In genomic region chrX:19744003-19744488, dm6 we compare ENCODE assay signal across 1 fruit fly cellular context.
A peak's percentile ranks its signal among the peaks of the same experiment; 100 is the strongest.
TF ChIP-seq lines count a peak whose summit lies in the region.

CG18809 (minus strand) TSS chrX:19744335.
COX6B (minus strand) TSS chrX:19744335.
CG33932 (plus strand) TSS chrX:19744431.
Rpp20 (plus strand) TSS chrX:19744431.

TF ChIP-seq in whole organism, embryonic, 481 proteins besides CTCF, POLR2A, EP300 and RAD21 (continued from another document and continues in another):
- TF ChIP-seq CG11247 (GFP tag; IDR thresholded peaks at IDR 0.05; lab: Robert Waterston, UW) (peak; percentile 67), Xbp1 (GFP tag; optimal IDR thresholded peaks at IDR 0.05; lab: Kevin White, UChicago) (peak; percentile 74), CG34422 (GFP tag; IDR thresholded peaks at IDR 0.05; lab: Robert Waterston, UW) (peak; percentile 80), shn (GFP tag; optimal IDR thresholded peaks at IDR 0.05; lab: Kevin White, UChicago) (peak; percentile 67), mld (GFP tag; IDR thresholded peaks at IDR 0.05; lab: Robert Waterston, UW; ENCODE audit: partially characterized antibody) (peak; percentile 90), peb (GFP tag; IDR thresholded peaks at IDR 0.05; lab: Robert Waterston, UW) (no peak), CG14965 (GFP tag; optimal IDR thresholded peaks at IDR 0.05; lab: Kevin White, UChicago; ENCODE audit: borderline replicate concordance) (no peak), CG15479 (GFP tag; optimal IDR thresholded peaks at IDR 0.05; lab: Kevin White, UChicago) (peak; percentile 39), CG13894 (tag; optimal IDR thresholded peaks at IDR 0.05; lab: Kevin White, UChicago) (peak; percentile 81), CG1792 (GFP tag; optimal IDR thresholded peaks at IDR 0.05; lab: Kevin White, UChicago) (peak; percentile 64), nom (GFP tag; optimal IDR thresholded peaks at IDR 0.05; lab: Kevin White, UChicago) (peak; percentile 42), dysf (GFP tag; IDR thresholded peaks at IDR 0.05; lab: Robert Waterston, UW) (peak; percentile 69; the same call in 2 of the 3 replicates), CG32772 (GFP tag; IDR thresholded peaks at IDR 0.05; lab: Robert Waterston, UW) (peak; percentile 38; the same call in 1 of the 2 replicates), caup (GFP tag; optimal IDR thresholded peaks at IDR 0.05; lab: Kevin White, UChicago; ENCODE audit: severe bottlenecking) (peak; percentile 83), lbe (GFP tag; optimal IDR thresholded peaks at IDR 0.05; lab: Kevin White, UChicago) (peak; percentile 68), CG2875 (GFP tag; optimal IDR thresholded peaks at IDR 0.05; lab: Kevin White, UChicago) (no peak), CkIIα-i1 (GFP tag; IDR thresholded peaks at IDR 0.05; lab: Robert Waterston, UW) (no peak), zen2 (GFP tag; IDR thresholded peaks at IDR 0.05; lab: Robert Waterston, UW; ENCODE audit: partially characterized antibody) (peak; percentile 90), knrl (GFP tag; IDR thresholded peaks at IDR 0.05; lab: Robert Waterston, UW; ENCODE audit: partially characterized antibody) (peak; percentile 96), Side (GFP tag; optimal IDR thresholded peaks at IDR 0.05; lab: Kevin White, UChicago) (peak; percentile 70), Deaf1 (tag; optimal IDR thresholded peaks at IDR 0.05; lab: Kevin White, UChicago) (peak; percentile 59), CG17802 (tag; optimal IDR thresholded peaks at IDR 0.05; lab: Kevin White, UChicago) (peak; percentile 7), B-H1 (GFP tag; IDR thresholded peaks at IDR 0.05; lab: Robert Waterston, UW) (no peak), dm (GFP tag; optimal IDR thresholded peaks at IDR 0.05; lab: Kevin White, UChicago) (peak; percentile 83), crol (GFP tag; IDR thresholded peaks at IDR 0.05; lab: Robert Waterston, UW) (no peak), Ets65A (GFP tag; lab: Kevin White, UChicago) (peak; percentile 98), fd3F (GFP tag; optimal IDR thresholded peaks at IDR 0.05; lab: Kevin White, UChicago) (no peak), ase (GFP tag; IDR thresholded peaks at IDR 0.05; lab: Robert Waterston, UW) (no peak), GATAe (GFP tag; conservative IDR thresholded peaks at IDR 0.05; lab: Robert Waterston, UW) (no peak), Mes4 (GFP tag; optimal IDR thresholded peaks at IDR 0.05; lab: Kevin White, UChicago) (peak; percentile 34), CG2120 (GFP tag; optimal IDR thresholded peaks at IDR 0.05; lab: Kevin White, UChicago) (peak; percentile 82), ewg (GFP tag; optimal IDR thresholded peaks at IDR 0.05; lab: Kevin White, UChicago) (peak; percentile 79), PHDP (tag; optimal IDR thresholded peaks at IDR 0.05; lab: Kevin White, UChicago) (peak; percentile 45), Med (GFP tag; lab: Kevin White, UChicago) (peak; percentile 96), tup (GFP tag; optimal IDR thresholded peaks at IDR 0.05; lab: Kevin White, UChicago) (no peak), pum (GFP tag; optimal IDR thresholded peaks at IDR 0.05; lab: Kevin White, UChicago) (peak; percentile 62), Ravus (GFP tag; IDR thresholded peaks at IDR 0.05; lab: Robert Waterston, UW) (no peak), sd (tag; optimal IDR thresholded peaks at IDR 0.05; lab: Kevin White, UChicago) (peak; percentile 73), CG12219 (GFP tag; optimal IDR thresholded peaks at IDR 0.05; lab: Kevin White, UChicago) (peak; percentile 38), az2 (GFP tag; optimal IDR thresholded peaks at IDR 0.05; lab: Kevin White, UChicago) (peak; percentile 32), CG10462 (GFP tag; optimal IDR thresholded peaks at IDR 0.05; lab: Kevin White, UChicago) (peak; percentile 9), CG6854 (GFP tag; optimal IDR thresholded peaks at IDR 0.05; lab: Kevin White, UChicago) (no peak), NC2β (GFP tag; optimal IDR thresholded peaks at IDR 0.05; lab: Kevin White, UChicago) (peak; percentile 86), Lhr (GFP tag; optimal IDR thresholded peaks at IDR 0.05; lab: Kevin White, UChicago) (peak; percentile 74), aop (GFP tag; IDR thresholded peaks at IDR 0.05; lab: Robert Waterston, UW) (peak; percentile 50; the same call in 1 of the 2 replicates), ara (GFP tag; IDR thresholded peaks at IDR 0.05; lab: Robert Waterston, UW) (peak; percentile 65; the same call in 1 of the 2 replicates), Doc2 (GFP tag; IDR thresholded peaks at IDR 0.05; lab: Robert Waterston, UW) (no peak), CG17612 (GFP tag; IDR thresholded peaks at IDR 0.05; lab: Robert Waterston, UW) (peak; percentile 20; the same call in 1 of the 2 replicates), pb (GFP tag; optimal IDR thresholded peaks at IDR 0.05; lab: Kevin White, UChicago) (peak; percentile 28), CG12071 (GFP tag; optimal IDR thresholded peaks at IDR 0.05; lab: Kevin White, UChicago) (no peak), dimm (GFP tag; IDR thresholded peaks at IDR 0.05; lab: Robert Waterston, UW) (no peak), ro (GFP tag; IDR thresholded peaks at IDR 0.05; lab: Robert Waterston, UW) (no peak), CG12942 (GFP tag; optimal IDR thresholded peaks at IDR 0.05; lab: Kevin White, UChicago) (peak; percentile 68), oc (tag; optimal IDR thresholded peaks at IDR 0.05; lab: Kevin White, UChicago) (no peak), CG5245 (GFP tag; optimal IDR thresholded peaks at IDR 0.05; lab: Kevin White, UChicago) (no peak), CG18011 (GFP tag; optimal IDR thresholded peaks at IDR 0.05; lab: Kevin White, UChicago) (peak; percentile 17), CG1647 (GFP tag; optimal IDR thresholded peaks at IDR 0.05; lab: Kevin White, UChicago) (peak; percentile 63), Trl (optimal IDR thresholded peaks at IDR 0.05; lab: Kevin White, UChicago) (no peak), Trl (GFP tag; optimal IDR thresholded peaks at IDR 0.05; lab: Kevin White, UChicago) (peak; percentile 83), Abd-B (GFP tag; optimal IDR thresholded peaks at IDR 0.05; lab: Kevin White, UChicago) (no peak), zfh1 (GFP tag; IDR thresholded peaks at IDR 0.05; lab: Robert Waterston, UW) (peak; percentile 66; the same call in 2 of the 3 replicates), schlank (tag; optimal IDR thresholded peaks at IDR 0.05; lab: Kevin White, UChicago) (peak; percentile 51), CG2129 (GFP tag; IDR thresholded peaks at IDR 0.05; lab: Robert Waterston, UW; ENCODE audit: partially characterized antibody) (peak; percentile 84), NfI (GFP tag; optimal IDR thresholded peaks at IDR 0.05; lab: Kevin White, UChicago) (peak; percentile 68), nerfin-2 (GFP tag; IDR thresholded peaks at IDR 0.05; lab: Robert Waterston, UW; ENCODE audit: partially characterized antibody) (peak; percentile 90), CG15073 (GFP tag; optimal IDR thresholded peaks at IDR 0.05; lab: Kevin White, UChicago) (no peak), nerfin-1 (tag; optimal IDR thresholded peaks at IDR 0.05; lab: Kevin White, UChicago) (peak; percentile 65), Sry-β (GFP tag; optimal IDR thresholded peaks at IDR 0.05; lab: Kevin White, UChicago) (peak; percentile 13), CG30403 (GFP tag; optimal IDR thresholded peaks at IDR 0.05; lab: Kevin White, UChicago) (peak; percentile 61), CG15514 (GFP tag; optimal IDR thresholded peaks at IDR 0.05; lab: Kevin White, UChicago) (peak; percentile 89), sc (optimal IDR thresholded peaks at IDR 0.05; lab: Kevin White, UChicago) (no peak), sc (GFP tag; optimal IDR thresholded peaks at IDR 0.05; lab: Kevin White, UChicago) (no peak), HmgZ (tag; optimal IDR thresholded peaks at IDR 0.05; lab: Kevin White, UChicago) (peak; percentile 91), nau (GFP tag; optimal IDR thresholded peaks at IDR 0.05; lab: Kevin White, UChicago) (no peak), CG6254 (GFP tag; optimal IDR thresholded peaks at IDR 0.05; lab: Kevin White, UChicago) (no peak), pfk (GFP tag; optimal IDR thresholded peaks at IDR 0.05; lab: Kevin White, UChicago) (peak; percentile 56), CG4328 (GFP tag; optimal IDR thresholded peaks at IDR 0.05; lab: Kevin White, UChicago) (peak; percentile 32), Jarid2 (GFP tag; optimal IDR thresholded peaks at IDR 0.05; lab: Kevin White, UChicago) (no peak), ttk (GFP tag; IDR thresholded peaks at IDR 0.05; lab: Robert Waterston, UW) (peak; percentile 11; the same call in 1 of the 2 replicates), Hr39 (optimal IDR thresholded peaks at IDR 0.05; lab: Kevin White, UChicago) (no peak), hth (optimal IDR thresholded peaks at IDR 0.05; lab: Kevin White, UChicago) (no peak), Myb (GFP tag; optimal IDR thresholded peaks at IDR 0.05; lab: Kevin White, UChicago) (peak; percentile 78), HLH3B (GFP tag; IDR thresholded peaks at IDR 0.05; lab: Robert Waterston, UW) (peak; percentile 54), cad (GFP tag; optimal IDR thresholded peaks at IDR 0.05; lab: Kevin White, UChicago) (no peak), CG7271 (tag; optimal IDR thresholded peaks at IDR 0.05; lab: Kevin White, UChicago) (peak; percentile 2), tx (GFP tag; optimal IDR thresholded peaks at IDR 0.05; lab: Kevin White, UChicago) (peak; percentile 62), CG17186 (GFP tag; optimal IDR thresholded peaks at IDR 0.05; lab: Kevin White, UChicago) (peak; percentile 70), ac (GFP tag; optimal IDR thresholded peaks at IDR 0.05; lab: Kevin White, UChicago) (no peak), onecut (GFP tag; IDR thresholded peaks at IDR 0.05; lab: Robert Waterston, UW) (peak; percentile 53), unc-4 (GFP tag; IDR thresholded peaks at IDR 0.05; lab: Robert Waterston, UW; ENCODE audit: partially characterized antibody) (peak; percentile 91), CG1024 (GFP tag; IDR thresholded peaks at IDR 0.05; lab: Robert Waterston, UW) (peak; percentile 25; the same call in 1 of the 2 replicates), chinmo (GFP tag; IDR thresholded peaks at IDR 0.05; lab: Robert Waterston, UW; ENCODE audit: partially characterized antibody) (peak; percentile 95), sr (GFP tag; IDR thresholded peaks at IDR 0.05; lab: Robert Waterston, UW) (no peak), vnd (GFP tag; IDR thresholded peaks at IDR 0.05; lab: Robert Waterston, UW; ENCODE audit: partially characterized antibody) (peak; percentile 88), Dad (GFP tag; optimal IDR thresholded peaks at IDR 0.05; lab: Kevin White, UChicago) (peak; percentile 60), hkb (optimal IDR thresholded peaks at IDR 0.05; lab: Kevin White, UChicago) (no peak), hkb (GFP tag; IDR thresholded peaks at IDR 0.05; lab: Robert Waterston, UW) (peak; percentile 63), Scr (GFP tag; IDR thresholded peaks at IDR 0.05; lab: Robert Waterston, UW; ENCODE audit: partially characterized antibody) (peak; percentile 92), ranshi (GFP tag; IDR thresholded peaks at IDR 0.05; lab: Robert Waterston, UW) (peak; percentile 61), chif (GFP tag; optimal IDR thresholded peaks at IDR 0.05; lab: Kevin White, UChicago) (peak; percentile 60 to 64), CG18764 (GFP tag; optimal IDR thresholded peaks at IDR 0.05; lab: Kevin White, UChicago) (no peak), TFAM (GFP tag; optimal IDR thresholded peaks at IDR 0.05; lab: Kevin White, UChicago) (no peak), fd64A (GFP tag; optimal IDR thresholded peaks at IDR 0.05; lab: Kevin White, UChicago) (peak; percentile 16), pzg (GFP tag; optimal IDR thresholded peaks at IDR 0.05; lab: Kevin White, UChicago) (peak; percentile 99), Oaz (GFP tag; IDR thresholded peaks at IDR 0.05; lab: Robert Waterston, UW) (no peak), gcm (GFP tag; optimal IDR thresholded peaks at IDR 0.05; lab: Kevin White, UChicago) (no peak), pho (GFP tag; optimal IDR thresholded peaks at IDR 0.05; lab: Kevin White, UChicago) (peak; percentile 83), dan (GFP tag; IDR thresholded peaks at IDR 0.05; lab: Robert Waterston, UW) (no peak), CG11456 (GFP tag; IDR thresholded peaks at IDR 0.05; lab: Robert Waterston, UW) (peak; percentile 75; the same call in 1 of the 3 replicates), CG1832 (GFP tag; optimal IDR thresholded peaks at IDR 0.05; lab: Kevin White, UChicago) (no peak), CG14860 (GFP tag; IDR thresholded peaks at IDR 0.05; lab: Robert Waterston, UW; ENCODE audit: partially characterized antibody) (peak; percentile 86), lola (GFP tag; optimal IDR thresholded peaks at IDR 0.05; lab: Kevin White, UChicago) (no peak), CG13424 (tag; optimal IDR thresholded peaks at IDR 0.05; lab: Kevin White, UChicago) (peak; percentile 30), klu (GFP tag; IDR thresholded peaks at IDR 0.05; lab: Robert Waterston, UW) (no peak), CG17385 (GFP tag; optimal IDR thresholded peaks at IDR 0.05; lab: Kevin White, UChicago) (peak; percentile 42), crp (GFP tag; optimal IDR thresholded peaks at IDR 0.05; lab: Kevin White, UChicago) (peak in 1 of 2 experiments; percentile 51), gsb-n (tag; optimal IDR thresholded peaks at IDR 0.05; lab: Kevin White, UChicago) (no peak), NC2α (GFP tag; optimal IDR thresholded peaks at IDR 0.05; lab: Kevin White, UChicago) (peak; percentile 1), Sox102F (GFP tag; optimal IDR thresholded peaks at IDR 0.05; lab: Kevin White, UChicago) (no peak), CG8765 (GFP tag; IDR thresholded peaks at IDR 0.05; lab: Robert Waterston, UW) (peak; percentile 40; the same call in 1 of the 2 replicates), inv (GFP tag; IDR thresholded peaks at IDR 0.05; lab: Robert Waterston, UW; ENCODE audit: partially characterized antibody) (peak; percentile 94), CG8089 (GFP tag; optimal IDR thresholded peaks at IDR 0.05; lab: Kevin White, UChicago) (peak; percentile 70), CG12299 (tag; optimal IDR thresholded peaks at IDR 0.05; lab: Kevin White, UChicago) (no peak), CG3726 (GFP tag; IDR thresholded peaks at IDR 0.05; lab: Robert Waterston, UW) (no peak), mirr (GFP tag; optimal IDR thresholded peaks at IDR 0.05; lab: Kevin White, UChicago) (peak; percentile 74), CG9437 (GFP tag; optimal IDR thresholded peaks at IDR 0.05; lab: Kevin White, UChicago) (no peak), CG31388 (GFP tag; optimal IDR thresholded peaks at IDR 0.05; lab: Kevin White, UChicago) (no peak), BtbVII (GFP tag; optimal IDR thresholded peaks at IDR 0.05; lab: Kevin White, UChicago) (peak; percentile 50), sna (GFP tag; IDR thresholded peaks at IDR 0.05; lab: Robert Waterston, UW; ENCODE audit: partially characterized antibody) (peak; percentile 83), H15 (GFP tag; IDR thresholded peaks at IDR 0.05; lab: Robert Waterston, UW) (peak; percentile 37; the same call in 1 of the 3 replicates)
